Worm (Caenorhabditis elegans) whole organism, L4 larva: ENCODE results near the gene F13C5.5.

ENCODE experiments used
- F37D6.2 ChIP-seq: sonication (generic microtip); optimal IDR thresholded peaks from 2 replicates; lab custom pipeline; 2016; ENCODE audit warnings: mild to moderate bottlenecking, missing genetic modification characterization, missing compliant biosample characterization
- F49E8.2 ChIP-seq: sonication (generic microtip); optimal IDR thresholded peaks from 2 replicates; lab custom pipeline; 2016; ENCODE audit warnings: missing compliant biosample characterization, mild to moderate bottlenecking, missing genetic modification characterization, borderline replicate concordance
- T20F7.1 ChIP-seq: fragments of 200-800 bp; sonication (Bioruptor generic); optimal IDR thresholded peaks from 2 replicates; lab custom pipeline; 2018; ENCODE audit warnings: mild to moderate bottlenecking, missing genetic modification characterization, missing compliant biosample characterization
- T26A8.4 ChIP-seq: fragments of 200-800 bp; sonication (Bioruptor generic); IDR thresholded peaks from 2 replicates; pipeline ENCODE4 v1.3.6; 2022; ENCODE audit warnings: missing genetic modification characterization, missing compliant biosample characterization
- Y48G9A.11 ChIP-seq: fragments of 200-800 bp; sonication (Bioruptor generic); IDR thresholded peaks from 2 replicates; pipeline ENCODE4 v1.3.6; 2022; ENCODE audit warnings: missing genetic modification reagents, missing genetic modification characterization, missing compliant biosample characterization
- ceh-62 ChIP-seq: sonication (generic microtip); optimal IDR thresholded peaks from 2 replicates; lab custom pipeline; 2017; ENCODE audit warnings: missing biosample characterization, missing genetic modification characterization
- ceh-82 ChIP-seq: sonication (generic microtip); optimal IDR thresholded peaks from 2 replicates; lab custom pipeline; 2017; ENCODE audit warnings: missing biosample characterization, missing genetic modification characterization
- ces-1 ChIP-seq: fragments of 150-350 bp; sonication (generic microtip); optimal IDR thresholded peaks from 4 replicates; lab custom pipeline; 2014; ENCODE audit warnings: missing biosample characterization, missing genetic modification reagents, missing genetic modification characterization
- ctbp-1 ChIP-seq: fragments of 200-800 bp; sonication (Bioruptor generic); IDR thresholded peaks from 2 replicates; pipeline ENCODE4 v1.3.6; 2022; ENCODE audit warnings: missing genetic modification reagents, missing genetic modification characterization, missing compliant biosample characterization
- daf-16 ChIP-seq, 3 experiments: sonication (generic microtip); optimal IDR thresholded peaks; 2 replicates each; lab custom pipeline; 2016 to 2017; ENCODE audit warnings: missing genetic modification characterization in 3 of 3, missing genetic modification reagents in 3 of 3, mild to moderate bottlenecking in 2 of 3, missing compliant biosample characterization in 2 of 3, missing biosample characterization in 1 of 3, moderate library complexity in 1 of 3
- dmd-6 ChIP-seq: fragments of 200-800 bp; sonication (Bioruptor generic); IDR thresholded peaks from 2 replicates; pipeline ENCODE4 v1.3.6; 2022; ENCODE audit warnings: missing genetic modification reagents, missing genetic modification characterization, missing compliant biosample characterization
- dve-1 ChIP-seq: sonication (generic microtip); optimal IDR thresholded peaks from 2 replicates; lab custom pipeline; 2017; ENCODE audit warnings: antibody characterized with exemption, mild to moderate bottlenecking, missing genetic modification characterization, missing compliant biosample characterization; ENCODE audit not compliant: insufficient read depth
- egl-43 ChIP-seq: fragments of 200-800 bp; sonication (Bioruptor generic); IDR thresholded peaks from 2 replicates; pipeline ENCODE4 v1.3.6; 2022; ENCODE audit warnings: missing genetic modification reagents, missing genetic modification characterization, missing compliant biosample characterization
- gei-8 ChIP-seq: fragments of 200-800 bp; sonication (Bioruptor generic); optimal IDR thresholded peaks from 2 replicates; lab custom pipeline; 2018; ENCODE audit warnings: mild to moderate bottlenecking, missing genetic modification characterization, missing compliant biosample characterization
- hlh-11 ChIP-seq: fragments of 200-800 bp; sonication (Bioruptor generic); optimal IDR thresholded peaks from 2 replicates; lab custom pipeline; 2018; ENCODE audit warnings: mild to moderate bottlenecking, missing genetic modification characterization, missing compliant biosample characterization
- hlh-30 ChIP-seq: sonication (generic microtip); optimal IDR thresholded peaks from 2 replicates; lab custom pipeline; 2017; ENCODE audit warnings: antibody characterized with exemption, mild to moderate bottlenecking, missing genetic modification characterization, missing compliant biosample characterization; ENCODE audit not compliant: insufficient read depth
- jun-1 ChIP-seq: fragments of 150-350 bp; optimal IDR thresholded peaks from 2 replicates; lab custom pipeline; 2014; ENCODE audit warnings: missing biosample characterization, missing genetic modification reagents, missing genetic modification characterization
- lin-1 ChIP-seq: fragments of 200-800 bp; sonication (Bioruptor generic); IDR thresholded peaks from 2 replicates; pipeline ENCODE4 v1.3.6; 2022; ENCODE audit warnings: missing genetic modification reagents, missing genetic modification characterization, missing compliant biosample characterization
- lsy-2 ChIP-seq, 2 experiments: fragments of 150-350 bp in 1 of 2; sonication (generic microtip) in 1 of 2; optimal IDR thresholded peaks; 2 replicates each; lab custom pipeline; 2014 to 2017; ENCODE audit warnings: missing biosample characterization in 2 of 2, missing genetic modification characterization in 2 of 2
- mdl-1 ChIP-seq, 2 experiments: fragments of 150-350 bp in 1 of 2; sonication (generic microtip) in 1 of 2; optimal IDR thresholded peaks; 2 replicates each; lab custom pipeline; 2014 to 2017; ENCODE audit warnings: missing biosample characterization in 2 of 2, missing genetic modification characterization in 2 of 2
- mdt-29 ChIP-seq: fragments of 200-800 bp; sonication (Bioruptor generic); IDR thresholded peaks from 2 replicates; pipeline ENCODE4 v1.3.6; 2022; ENCODE audit warnings: missing genetic modification reagents, missing genetic modification characterization, missing compliant biosample characterization
- mep-1 ChIP-seq: fragments of 150-350 bp; sonication (generic microtip); optimal IDR thresholded peaks from 3 replicates; lab custom pipeline; 2014; ENCODE audit warnings: missing biosample characterization, missing genetic modification characterization
- mes-2 ChIP-seq: sonication (generic microtip); optimal IDR thresholded peaks from 2 replicates; lab custom pipeline; 2016; ENCODE audit warnings: missing genotype, mild to moderate bottlenecking, missing genetic modification characterization, missing compliant biosample characterization; ENCODE audit not compliant: poor library complexity, severe bottlenecking
- mxl-2 ChIP-seq: fragments of 200-800 bp; sonication (Bioruptor generic); conservative IDR thresholded peaks from 2 replicates; pipeline ENCODE4 v1.3.6; 2022; ENCODE audit warnings: missing genetic modification reagents, missing genetic modification characterization, missing compliant biosample characterization
- nhr-10 ChIP-seq: fragments of 150-350 bp; optimal IDR thresholded peaks from 2 replicates; lab custom pipeline; 2014; ENCODE audit warnings: missing biosample characterization, missing genetic modification characterization
- nhr-102 ChIP-seq: sonication (generic microtip); optimal IDR thresholded peaks from 2 replicates; lab custom pipeline; 2016; ENCODE audit warnings: mild to moderate bottlenecking, missing genetic modification characterization, moderate library complexity, missing compliant biosample characterization
- nhr-11 ChIP-seq: fragments of 150-350 bp; optimal IDR thresholded peaks from 2 replicates; lab custom pipeline; 2014; ENCODE audit warnings: missing biosample characterization, missing genetic modification characterization
- nhr-28 ChIP-seq: fragments of 150-350 bp; optimal IDR thresholded peaks from 2 replicates; lab custom pipeline; 2014; ENCODE audit warnings: missing biosample characterization, missing genetic modification characterization
- nhr-48 ChIP-seq: sonication (generic microtip); optimal IDR thresholded peaks from 2 replicates; lab custom pipeline; 2016; ENCODE audit warnings: mild to moderate bottlenecking, missing genetic modification characterization, missing compliant biosample characterization
- nhr-77 ChIP-seq: fragments of 150-350 bp; optimal IDR thresholded peaks from 2 replicates; lab custom pipeline; 2014; ENCODE audit warnings: missing biosample characterization, missing genetic modification characterization
- pqm-1 ChIP-seq: sonication (generic microtip); optimal IDR thresholded peaks from 2 replicates; lab custom pipeline; 2017; ENCODE audit warnings: missing biosample characterization, missing genetic modification characterization
- set-16 ChIP-seq: fragments of 200-800 bp; sonication (Bioruptor generic); IDR thresholded peaks from 2 replicates; pipeline ENCODE4 v1.3.6; 2022; ENCODE audit warnings: missing genetic modification reagents, missing genetic modification characterization, missing compliant biosample characterization
- unc-39 ChIP-seq: sonication (generic microtip); optimal IDR thresholded peaks from 2 replicates; lab custom pipeline; 2017; ENCODE audit warnings: missing biosample characterization, missing genetic modification characterization
- unc-62 ChIP-seq, 3 experiments: fragments of 150-350 bp in 1 of 3; sonication (generic microtip); optimal IDR thresholded peaks in 2 of 3; peaks in 1 of 3; 1 replicate in 1 of 3; 2 replicates in 2 of 3; lab custom pipeline; 2014 to 2017; ENCODE audit warnings: missing biosample characterization in 3 of 3, missing genetic modification characterization in 3 of 3, missing genetic modification reagents in 3 of 3, missing genotype in 1 of 3
- vab-7 ChIP-seq: fragments of 200-800 bp; sonication (Bioruptor generic); IDR thresholded peaks from 2 replicates; pipeline ENCODE4 v1.3.6; 2022; ENCODE audit warnings: missing genetic modification reagents, missing genetic modification characterization, missing compliant biosample characterization
- zfp-3 ChIP-seq: fragments of 200-800 bp; sonication (Bioruptor generic); conservative IDR thresholded peaks from 2 replicates; pipeline ENCODE4 v1.3.6; 2022; ENCODE audit warnings: missing genetic modification reagents, missing genetic modification characterization, missing compliant biosample characterization

F13C5.5 gene

DNA sequence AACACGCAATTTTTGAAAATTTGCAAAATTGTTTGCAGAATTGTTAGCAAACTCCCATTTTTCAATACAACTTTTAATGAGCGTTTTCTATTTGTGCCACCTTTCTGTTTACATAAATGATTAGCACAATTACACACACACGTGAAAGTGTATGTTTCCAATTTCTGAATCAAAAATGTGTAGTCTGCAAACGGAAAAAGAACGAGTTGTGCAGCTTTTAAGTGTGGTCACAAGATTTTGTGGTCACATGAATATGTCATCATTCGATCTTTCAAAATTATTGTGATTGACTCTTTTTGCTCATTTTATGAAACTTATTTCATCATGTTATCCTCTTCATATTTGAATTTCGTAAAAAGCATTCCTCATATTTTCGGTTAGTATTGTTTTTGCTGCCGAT is 7.6 kb downstream of the F13C5.5 start:
- no peak for TF ChIP-seq ctbp-1 (GFP tag; lab: Robert Waterston, UW)
- peak; percentile 55 for TF ChIP-seq dve-1
- TF ChIP-seq nhr-10, result no peak
- peak; percentile 18 for TF ChIP-seq T20F7.1
- peak; percentile 90 for TF ChIP-seq nhr-28 (tag; lab: Kevin White, UChicago)
- no peak for TF ChIP-seq lsy-2 (tag; optimal IDR thresholded peaks at IDR 0.05; lab: Kevin White, UChicago)
- peak; percentile 44 for TF ChIP-seq hlh-11 (tag; lab: Kevin White, UChicago)
- no peak for TF ChIP-seq T26A8.4 (GFP tag; lab: Robert Waterston, UW)
- peak; percentile 79 for TF ChIP-seq hlh-30 (tag; lab: Kevin White, UChicago)
- peak in 1 of 2 experiments; percentile 94 for TF ChIP-seq unc-62 (GFP tag; optimal IDR thresholded peaks at IDR 0.05 in 1 of 2; lab: Kevin White, UChicago)
- TF ChIP-seq unc-62 (tag; optimal IDR thresholded peaks at IDR 0.05; lab: Kevin White, UChicago), result no peak
- peak; percentile 31; the same call in 1 of the 2 replicates for TF ChIP-seq dmd-6 (GFP tag; lab: Robert Waterston, UW)
- peak; percentile 1 for TF ChIP-seq mep-1
- peak in 1 of 2 experiments; percentile 35 for TF ChIP-seq mdl-1 (tag; optimal IDR thresholded peaks at IDR 0.05; lab: Kevin White, UChicago)
- no peak for TF ChIP-seq mes-2 (tag; lab: Kevin White, UChicago)
- peak; percentile 28 for TF ChIP-seq nhr-102 (tag; lab: Kevin White, UChicago)
- peak; percentile 4 for TF ChIP-seq nhr-77
- peak; percentile 5 for TF ChIP-seq pqm-1
- TF ChIP-seq ceh-62, result no peak
- no peak for TF ChIP-seq zfp-3
- TF ChIP-seq daf-16 (GFP tag; optimal IDR thresholded peaks at IDR 0.05; lab: Kevin White, UChicago), result no peak
- TF ChIP-seq daf-16 (tag; optimal IDR thresholded peaks at IDR 0.05; lab: Kevin White, UChicago), result peak; percentile 78
- no peak for TF ChIP-seq F49E8.2
- no peak for TF ChIP-seq ceh-82 (tag; lab: Kevin White, UChicago)

DNA sequence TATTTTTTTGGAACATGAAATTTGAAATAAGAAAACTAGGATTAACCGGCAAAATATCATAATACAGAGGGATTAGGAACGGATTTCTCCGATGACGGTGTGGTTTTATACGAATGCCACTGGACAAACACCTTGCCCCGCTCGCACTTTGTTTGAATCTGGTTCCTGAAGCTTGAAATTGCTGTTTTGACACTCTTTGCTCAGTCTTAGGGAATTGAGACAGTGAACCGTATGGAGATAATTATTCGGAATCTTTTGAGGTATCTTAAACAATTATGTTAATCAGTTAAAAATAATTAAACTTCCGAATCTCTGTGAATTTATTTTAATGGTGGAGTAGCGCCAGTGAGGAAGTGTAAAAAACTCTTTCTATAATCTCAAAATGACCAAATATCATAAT is 8.8 kb downstream of the F13C5.5 start, which contains the start of gene F13C5.3:
F13C5.3 (minus strand) TSS at position 101 of the 400 bp plus-strand sequence.
- TF ChIP-seq Y48G9A.11, result no peak
- TF ChIP-seq unc-62 (GFP tag; optimal IDR thresholded peaks at IDR 0.05 in 1 of 2; lab: Kevin White, UChicago), result peak in 1 of 2 experiments; percentile 13
- TF ChIP-seq unc-62 (tag; optimal IDR thresholded peaks at IDR 0.05; lab: Kevin White, UChicago), result no peak
- TF ChIP-seq, all 104 proteins: peak for 1

DNA sequence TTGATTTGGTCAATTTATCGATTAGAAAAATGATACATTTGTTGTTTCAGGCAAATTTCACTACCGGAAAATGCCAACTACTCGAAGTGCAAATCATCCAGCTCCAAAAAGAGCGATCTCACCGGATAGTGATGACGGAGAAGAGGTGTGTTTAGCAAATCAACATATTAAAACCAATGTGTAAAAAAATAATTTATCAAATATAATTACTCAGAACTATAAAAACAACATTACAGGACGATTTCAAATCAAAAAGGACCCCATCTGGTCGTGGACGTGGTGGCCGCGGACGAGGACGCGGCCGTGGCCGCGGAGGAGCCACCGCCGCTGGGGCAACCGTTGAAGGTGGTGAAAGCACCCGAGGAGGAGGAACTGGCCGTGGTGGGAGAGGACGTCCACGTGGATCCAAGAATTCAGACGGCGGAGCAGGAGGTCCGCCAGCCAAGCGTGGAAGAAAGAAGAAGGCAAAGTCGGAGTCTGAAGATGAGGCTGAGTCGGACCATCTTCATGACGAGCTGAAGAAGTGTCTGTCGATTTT is 14.3 kb downstream of the F13C5.5 start, which contains the start of gene F13C5.2:
F13C5.2 (plus strand) TSS at position 51 of the 538 bp plus-strand sequence.
- TF ChIP-seq set-16 (GFP tag; lab: Robert Waterston, UW) (peak; percentile 96), jun-1 (tag; lab: Kevin White, UChicago) (no peak), egl-43 (GFP tag; lab: Robert Waterston, UW) (peak; percentile 52; the same call in 1 of the 2 replicates), F37D6.2 (tag; lab: Kevin White, UChicago) (no peak), mdt-29 (GFP tag; lab: Robert Waterston, UW) (0 out of 2 replicates have a peak, but pooled peaks have one; percentile 10), ctbp-1 (GFP tag; lab: Robert Waterston, UW) (no peak), mxl-2 (GFP tag; lab: Robert Waterston, UW) (no peak), dve-1 (no peak), nhr-48 (tag; lab: Kevin White, UChicago) (no peak), hlh-11 (tag; lab: Kevin White, UChicago) (no peak), gei-8 (GFP tag; lab: Kevin White, UChicago) (no peak), T26A8.4 (GFP tag; lab: Robert Waterston, UW) (no peak), nhr-11 (tag; lab: Kevin White, UChicago) (no peak), ces-1 (no peak), vab-7 (GFP tag; lab: Robert Waterston, UW) (no peak), unc-39 (tag; lab: Kevin White, UChicago) (no peak), lin-1 (GFP tag; lab: Robert Waterston, UW) (no peak)
- TF ChIP-seq, all 104 proteins: peak for 3
